Fruit fly (Drosophila melanogaster) whole organism, embryonic: Measurements from ENCODE around the gene Obp19c.

Experiments used
- Abd-B ChIP-seq: fragments of 200-800 bp; sonication (Bioruptor generic); optimal IDR thresholded peaks from 2 replicates; lab custom pipeline; 2018; ENCODE audit warnings: missing biosample characterization, mild to moderate bottlenecking, missing genetic modification characterization, moderate library complexity
- Atf6 ChIP-seq: fragments of 200-800 bp; sonication (Bioruptor generic); IDR thresholded peaks from 2 replicates; pipeline ENCODE4 v1.3.6; 2022; ENCODE audit warnings: missing biosample characterization, missing genetic modification characterization
- BtbVII ChIP-seq: fragments of 200-800 bp; sonication (Bioruptor generic); optimal IDR thresholded peaks from 3 replicates; lab custom pipeline; 2017; ENCODE audit warnings: missing biosample characterization, mild to moderate bottlenecking, missing genetic modification characterization
- CG10267 ChIP-seq: fragments of 200-800 bp; sonication (Bioruptor generic); optimal IDR thresholded peaks from 2 replicates; lab custom pipeline; 2018; ENCODE audit warnings: missing biosample characterization, mild to moderate bottlenecking, missing genetic modification characterization, moderate library complexity
- CG10543 ChIP-seq: fragments of 200-800 bp; sonication (Bioruptor generic); optimal IDR thresholded peaks from 3 replicates; lab custom pipeline; 2017; ENCODE audit warnings: missing biosample characterization, mild to moderate bottlenecking, missing genetic modification characterization, moderate library complexity
- CG11247 ChIP-seq: fragments of 200-800 bp; sonication (Bioruptor generic); IDR thresholded peaks from 2 replicates; pipeline ENCODE4 v1.3.6; 2022; ENCODE audit warnings: missing biosample characterization, missing genetic modification characterization
- CG15011 ChIP-seq: fragments of 200-800 bp; sonication (Bioruptor generic); optimal IDR thresholded peaks from 3 replicates; lab custom pipeline; 2018; ENCODE audit warnings: missing biosample characterization, mild to moderate bottlenecking, missing genetic modification characterization
- CG15269 ChIP-seq: fragments of 200-800 bp; sonication (Bioruptor generic); optimal IDR thresholded peaks from 2 replicates; lab custom pipeline; 2018; ENCODE audit warnings: missing biosample characterization, mild to moderate bottlenecking, missing genetic modification characterization, moderate library complexity
- CG15479 ChIP-seq: fragments of 200-800 bp; sonication (Bioruptor generic); optimal IDR thresholded peaks from 3 replicates; lab custom pipeline; 2019; ENCODE audit warnings: missing biosample characterization, mild to moderate bottlenecking, missing genetic modification characterization, moderate library complexity
- CG16863 ChIP-seq: fragments of 200-800 bp; sonication (Bioruptor generic); optimal IDR thresholded peaks from 3 replicates; lab custom pipeline; 2016; ENCODE audit warnings: missing biosample characterization, missing genetic modification characterization
- CG17361 ChIP-seq: fragments of 200-800 bp; sonication (Bioruptor generic); IDR thresholded peaks from 3 replicates; pipeline ENCODE4 v1.3.6; 2022; ENCODE audit warnings: missing biosample characterization, missing genetic modification characterization
- CG17912 ChIP-seq: fragments of 200-800 bp; sonication (Bioruptor generic); optimal IDR thresholded peaks from 2 replicates; lab custom pipeline; 2018; ENCODE audit warnings: missing biosample characterization, mild to moderate bottlenecking, missing genetic modification characterization
- CG34376 ChIP-seq: fragments of 200-800 bp; sonication (Bioruptor generic); optimal IDR thresholded peaks from 2 replicates; lab custom pipeline; 2018; ENCODE audit warnings: missing biosample characterization, mild to moderate bottlenecking, missing genetic modification characterization
- CG4328 ChIP-seq: fragments of 200-800 bp; sonication (Bioruptor generic); optimal IDR thresholded peaks from 3 replicates; lab custom pipeline; 2017; ENCODE audit warnings: missing biosample characterization, missing genetic modification reagents, missing genetic modification characterization
- CG4820 ChIP-seq: fragments of 200-800 bp; sonication (Bioruptor generic); optimal IDR thresholded peaks from 3 replicates; lab custom pipeline; 2016; ENCODE audit warnings: missing biosample characterization, missing genetic modification characterization
- CG6272 ChIP-seq: fragments of 200-800 bp; sonication (Bioruptor generic); IDR thresholded peaks from 2 replicates; pipeline ENCODE4 v1.3.6; 2022; ENCODE audit warnings: missing biosample characterization, missing genetic modification characterization
- CG6791 ChIP-seq: fragments of 200-800 bp; sonication (Bioruptor generic); IDR thresholded peaks from 3 replicates; pipeline ENCODE4 v1.3.6; 2022; ENCODE audit warnings: missing biosample characterization, missing genetic modification characterization; ENCODE audit not compliant: partially characterized antibody
- CG7963 ChIP-seq: fragments of 200-800 bp; sonication (Bioruptor generic); IDR thresholded peaks from 3 replicates; pipeline ENCODE4 v1.3.6; 2022; ENCODE audit warnings: missing biosample characterization, missing genetic modification characterization; ENCODE audit not compliant: partially characterized antibody
- CG9817 ChIP-seq: fragments of 200-800 bp; sonication (Bioruptor generic); optimal IDR thresholded peaks from 2 replicates; lab custom pipeline; 2018; ENCODE audit warnings: missing biosample characterization, mild to moderate bottlenecking, missing genetic modification characterization, moderate library complexity
- Doc2 ChIP-seq: fragments of 200-800 bp; sonication (Bioruptor generic); IDR thresholded peaks from 2 replicates; pipeline ENCODE4 v1.3.6; 2022; ENCODE audit warnings: missing biosample characterization, missing genetic modification characterization
- H15 ChIP-seq: fragments of 200-800 bp; sonication (Bioruptor generic); IDR thresholded peaks from 3 replicates; pipeline ENCODE4 v1.3.6; 2022; ENCODE audit warnings: missing biosample characterization, missing genetic modification characterization
- Lhr ChIP-seq: fragments of 200-800 bp; sonication (Bioruptor generic); optimal IDR thresholded peaks from 3 replicates; lab custom pipeline; 2017; ENCODE audit warnings: mild to moderate bottlenecking, missing biosample characterization, missing genetic modification reagents, missing genetic modification characterization
- Lpt ChIP-seq: fragments of >200 bp; optimal IDR thresholded peaks from 2 replicates; lab custom pipeline; 2018; ENCODE audit warnings: missing biosample characterization, missing genetic modification characterization
- Max ChIP-seq: fragments of 200-800 bp; sonication (Bioruptor generic); optimal IDR thresholded peaks from 2 replicates; lab custom pipeline; 2016; ENCODE audit warnings: missing biosample characterization, mild to moderate bottlenecking, missing genetic modification characterization
- Meics ChIP-seq: fragments of 200-800 bp; sonication (Bioruptor generic); optimal IDR thresholded peaks from 2 replicates; lab custom pipeline; 2017; ENCODE audit warnings: missing biosample characterization, mild to moderate bottlenecking, missing genetic modification characterization
- NC2α ChIP-seq: fragments of 200-800 bp; sonication (Bioruptor generic); optimal IDR thresholded peaks from 2 replicates; lab custom pipeline; 2016; ENCODE audit warnings: missing biosample characterization, missing genetic modification characterization
- Nf-YA ChIP-seq: fragments of 200-800 bp; sonication (Bioruptor generic); IDR thresholded peaks from 2 replicates; pipeline ENCODE4 v1.3.6; 2022; ENCODE audit warnings: missing biosample characterization, missing genetic modification characterization
- Rfx ChIP-seq: fragments of 200-800 bp; sonication (Bioruptor generic); IDR thresholded peaks from 2 replicates; pipeline ENCODE4 v1.3.6; 2022; ENCODE audit warnings: missing biosample characterization, missing genetic modification characterization
- Sox102F ChIP-seq: fragments of 200-800 bp; sonication (Bioruptor generic); optimal IDR thresholded peaks from 2 replicates; lab custom pipeline; 2018; ENCODE audit warnings: missing biosample characterization, mild to moderate bottlenecking, missing genetic modification characterization, moderate library complexity
- Usf ChIP-seq: fragments of 200-800 bp; sonication (Bioruptor generic); optimal IDR thresholded peaks from 2 replicates; lab custom pipeline; 2017; ENCODE audit warnings: missing genotype, missing biosample characterization, missing genetic modification characterization
- YL-1 ChIP-seq: fragments of 200-800 bp; sonication (Bioruptor generic); optimal IDR thresholded peaks from 3 replicates; lab custom pipeline; 2017; ENCODE audit warnings: missing biosample characterization, mild to moderate bottlenecking, missing genetic modification characterization
- ato ChIP-seq: fragments of 200-800 bp; sonication (Bioruptor generic); IDR thresholded peaks from 2 replicates; pipeline ENCODE4 v1.3.6; 2022; ENCODE audit warnings: missing biosample characterization, missing genetic modification characterization; ENCODE audit not compliant: partially characterized antibody
- bab2 ChIP-seq: fragments of 200-800 bp; sonication (Bioruptor generic); optimal IDR thresholded peaks from 2 replicates; lab custom pipeline; 2016; ENCODE audit warnings: missing biosample characterization, missing genetic modification characterization
- br ChIP-seq: fragments of >200 bp; optimal IDR thresholded peaks from 2 replicates; lab custom pipeline; 2017
- btn ChIP-seq: fragments of 200-800 bp; sonication (Bioruptor generic); optimal IDR thresholded peaks from 2 replicates; lab custom pipeline; 2016; ENCODE audit warnings: missing biosample characterization, missing genetic modification characterization
- dan ChIP-seq: fragments of 200-800 bp; sonication (Bioruptor generic); IDR thresholded peaks from 2 replicates; pipeline ENCODE4 v1.3.6; 2022; ENCODE audit warnings: missing biosample characterization, missing genetic modification characterization
- dm ChIP-seq: fragments of 200-800 bp; sonication (Bioruptor generic); optimal IDR thresholded peaks from 3 replicates; lab custom pipeline; 2016; ENCODE audit warnings: missing biosample characterization, missing genetic modification characterization
- ems ChIP-seq: fragments of 200-800 bp; sonication (Bioruptor generic); optimal IDR thresholded peaks from 3 replicates; lab custom pipeline; 2016; ENCODE audit warnings: missing biosample characterization, missing genetic modification characterization
- fu2 ChIP-seq: fragments of 200-800 bp; sonication (Bioruptor generic); optimal IDR thresholded peaks from 2 replicates; lab custom pipeline; 2016; ENCODE audit warnings: missing biosample characterization, missing genetic modification characterization
- gt ChIP-seq: fragments of 200-800 bp; sonication (Bioruptor generic); IDR thresholded peaks from 2 replicates; pipeline ENCODE4 v1.3.6; 2022; ENCODE audit warnings: missing biosample characterization, missing genetic modification characterization
- h ChIP-seq: fragments of >200 bp; optimal IDR thresholded peaks from 2 replicates; lab custom pipeline; 2017
- hth ChIP-seq: fragments of >200 bp; optimal IDR thresholded peaks from 2 replicates; lab custom pipeline; 2017; ENCODE audit warnings: inconsistent platforms
- insv ChIP-seq, 2 experiments: fragments of 200-800 bp; sonication (Bioruptor generic); optimal IDR thresholded peaks; 3 replicates each; lab custom pipeline; 2016 to 2018; ENCODE audit warnings: missing biosample characterization in 2 of 2, missing genetic modification characterization in 2 of 2
- kay ChIP-seq: fragments of 200-800 bp; sonication (Bioruptor generic); optimal IDR thresholded peaks from 2 replicates; lab custom pipeline; 2016; ENCODE audit warnings: missing biosample characterization, missing genetic modification characterization
- ken ChIP-seq: fragments of 200-800 bp; sonication (Bioruptor generic); IDR thresholded peaks from 3 replicates; pipeline ENCODE4 v1.3.6; 2022; ENCODE audit warnings: missing biosample characterization, missing genetic modification characterization
- lbe ChIP-seq: fragments of 200-800 bp; sonication (Bioruptor generic); optimal IDR thresholded peaks from 2 replicates; lab custom pipeline; 2016; ENCODE audit warnings: missing biosample characterization, mild to moderate bottlenecking, missing genetic modification characterization
- lola ChIP-seq, 3 experiments: fragments of >200 bp in 2 of 3; fragments of 200-800 bp in 1 of 3; sonication (Bioruptor generic) in 1 of 3; optimal IDR thresholded peaks; 2 replicates each; lab custom pipeline; 2017 to 2019; ENCODE audit warnings: missing biosample characterization in 3 of 3, missing genetic modification characterization in 3 of 3, mild to moderate bottlenecking in 1 of 3, moderate library complexity in 1 of 3
- run ChIP-seq: fragments of 200-800 bp; sonication (Bioruptor generic); optimal IDR thresholded peaks from 3 replicates; lab custom pipeline; 2018; ENCODE audit warnings: missing biosample characterization, mild to moderate bottlenecking, missing genetic modification characterization
- sc ChIP-seq, 3 experiments: fragments of >200 bp in 2 of 3; fragments of 200-800 bp in 1 of 3; sonication (Bioruptor generic) in 1 of 3; optimal IDR thresholded peaks; 2 replicates in 2 of 3; 3 replicates in 1 of 3; lab custom pipeline; 2017; ENCODE audit warnings: mild to moderate bottlenecking in 1 of 3, missing biosample characterization in 1 of 3, missing genetic modification characterization in 1 of 3, missing genetic modification reagents in 1 of 3
- sd ChIP-seq: fragments of 200-800 bp; sonication (Bioruptor generic); optimal IDR thresholded peaks from 3 replicates; lab custom pipeline; 2018; ENCODE audit warnings: missing biosample characterization, mild to moderate bottlenecking, missing genetic modification characterization, moderate library complexity
- trem ChIP-seq: fragments of 200-800 bp; optimal IDR thresholded peaks from 3 replicates; lab custom pipeline; 2019; ENCODE audit warnings: missing biosample characterization, mild to moderate bottlenecking, missing genetic modification characterization, moderate library complexity
- vvl ChIP-seq: fragments of 200-800 bp; sonication (Bioruptor generic); IDR thresholded peaks from 2 replicates; pipeline ENCODE4 v1.3.6; 2022; ENCODE audit warnings: missing biosample characterization, missing genetic modification characterization

The Obp19c gene

dm6 chrX:20391230-20391629 is 27.5 kb downstream of the Obp19c start (continued):
- no peak for TF ChIP-seq insv (GFP tag; optimal IDR thresholded peaks at IDR 0.05; lab: Kevin White, UChicago)
- no peak for TF ChIP-seq CG15269 (tag; lab: Kevin White, UChicago)
- TF ChIP-seq Doc2 (GFP tag; lab: Robert Waterston, UW) = no peak
- TF ChIP-seq kay (GFP tag; lab: Kevin White, UChicago) = no peak
- no peak for TF ChIP-seq CG16863
- no peak for TF ChIP-seq hth (lab: Kevin White, UChicago)
- peak; percentile 78 for TF ChIP-seq Max
- no peak for TF ChIP-seq CG7963 (GFP tag; lab: Robert Waterston, UW)
- peak; percentile 49 for TF ChIP-seq YL-1
- TF ChIP-seq CG6791 (GFP tag; lab: Robert Waterston, UW) = no peak
- no peak for TF ChIP-seq dan (GFP tag; lab: Robert Waterston, UW)
- no peak for TF ChIP-seq vvl (GFP tag; lab: Robert Waterston, UW)
- no peak for TF ChIP-seq Sox102F (GFP tag; lab: Kevin White, UChicago)
- no peak for TF ChIP-seq gt
- TF ChIP-seq ato (GFP tag; lab: Robert Waterston, UW) = no peak
- TF ChIP-seq bab2 = no peak
- TF ChIP-seq H15 (GFP tag; lab: Robert Waterston, UW) = 0 out of 3 replicates have a peak, but pooled peaks have one; percentile 12
- TF ChIP-seq dm (GFP tag; lab: Kevin White, UChicago) = peak; percentile 94
- no peak for TF ChIP-seq run
- TF ChIP-seq ems = no peak
- TF ChIP-seq h = no peak
- TF ChIP-seq sd (tag; lab: Kevin White, UChicago) = peak; percentile 43
- TF ChIP-seq ken = no peak
- no peak for TF ChIP-seq NC2α
- no peak for TF ChIP-seq fu2
- TF ChIP-seq Lpt = no peak
- peak; percentile 7 for TF ChIP-seq CG10267 (tag; lab: Kevin White, UChicago)
- TF ChIP-seq CG15479 (GFP tag; lab: Kevin White, UChicago) = no peak
- TF ChIP-seq CG17361 = no peak
- no peak for TF ChIP-seq Usf (GFP tag; lab: Kevin White, UChicago)
- no peak for TF ChIP-seq Abd-B
- no peak for TF ChIP-seq CG34376 (GFP tag; lab: Kevin White, UChicago)
- no peak for TF ChIP-seq Rfx (GFP tag; lab: Robert Waterston, UW)
- peak; percentile 17 for TF ChIP-seq Lhr
- no peak for TF ChIP-seq CG10543
- TF ChIP-seq BtbVII (GFP tag; lab: Kevin White, UChicago) = no peak
- no peak for TF ChIP-seq CG11247 (GFP tag; lab: Robert Waterston, UW)
- no peak for TF ChIP-seq lola (GFP tag; optimal IDR thresholded peaks at IDR 0.05; lab: Kevin White, UChicago)
- no peak for TF ChIP-seq CG6272 (GFP tag; lab: Robert Waterston, UW)
- TF ChIP-seq Atf6 (GFP tag; lab: Robert Waterston, UW) = no peak
- no peak for TF ChIP-seq sc (optimal IDR thresholded peaks at IDR 0.05; lab: Kevin White, UChicago)
- no peak for TF ChIP-seq sc (GFP tag; optimal IDR thresholded peaks at IDR 0.05; lab: Kevin White, UChicago)
- TF ChIP-seq lbe (GFP tag; lab: Kevin White, UChicago) = no peak
- TF ChIP-seq Meics = no peak
- no peak for TF ChIP-seq CG9817 (tag; lab: Kevin White, UChicago)
- no peak for TF ChIP-seq br (lab: Kevin White, UChicago)
- TF ChIP-seq CG4820 (GFP tag; lab: Kevin White, UChicago) = no peak
- peak; percentile 28 for TF ChIP-seq trem (tag; lab: Kevin White, UChicago)
- TF ChIP-seq CG15011 = no peak
- no peak for TF ChIP-seq CG17912 (GFP tag; lab: Kevin White, UChicago)
- no peak for TF ChIP-seq btn (GFP tag; lab: Kevin White, UChicago)
- TF ChIP-seq Nf-YA (GFP tag; lab: Robert Waterston, UW) = no peak
- TF ChIP-seq CG4328 (GFP tag; lab: Kevin White, UChicago) = no peak
